Worm (Caenorhabditis elegans) whole organism, L2 larva: Measurements from ENCODE around the gene T11F9.22.

ENCODE experiments used
- C34F6.9 ChIP-seq: fragments of 150-350 bp; optimal IDR thresholded peaks from 2 replicates; lab custom pipeline; 2014; ENCODE audit warnings: missing biosample characterization, missing genetic modification characterization
- F13H6.1 ChIP-seq: sonication (generic microtip); optimal IDR thresholded peaks from 2 replicates; lab custom pipeline; 2016; ENCODE audit warnings: missing genetic modification characterization, missing compliant biosample characterization
- R02D3.7 ChIP-seq: fragments of 150-350 bp; optimal IDR thresholded peaks from 2 replicates; lab custom pipeline; 2014; ENCODE audit warnings: missing biosample characterization, missing genetic modification characterization
- Y55F3AM.14 ChIP-seq: fragments of 200-800 bp; sonication (Bioruptor generic); optimal IDR thresholded peaks from 2 replicates; lab custom pipeline; 2018; ENCODE audit warnings: mild to moderate bottlenecking, missing genetic modification characterization, missing compliant biosample characterization
- ZK546.5 ChIP-seq: sonication (generic microtip); optimal IDR thresholded peaks from 2 replicates; lab custom pipeline; 2017; ENCODE audit warnings: missing biosample characterization, missing genetic modification characterization
- aly-2 ChIP-seq: fragments of 150-350 bp; optimal IDR thresholded peaks from 2 replicates; lab custom pipeline; 2014; ENCODE audit warnings: missing biosample characterization, missing genetic modification characterization
- ama-1 ChIP-seq: fragments of 150-350 bp; optimal IDR thresholded peaks from 2 replicates; lab custom pipeline; 2018; ENCODE audit warnings: inconsistent platforms
- blmp-1 ChIP-seq: sonication (generic microtip); optimal IDR thresholded peaks from 2 replicates; lab custom pipeline; 2017; ENCODE audit warnings: missing genetic modification characterization, mild to moderate bottlenecking, missing compliant biosample characterization, antibody characterized with exemption, moderate library complexity; ENCODE audit not compliant: insufficient read depth
- ceh-16 ChIP-seq: fragments of 150-350 bp; optimal IDR thresholded peaks from 2 replicates; lab custom pipeline; 2014; ENCODE audit warnings: missing biosample characterization, missing genetic modification characterization
- crh-2 ChIP-seq: sonication (generic microtip); optimal IDR thresholded peaks from 2 replicates; lab custom pipeline; 2017; ENCODE audit warnings: missing biosample characterization, missing genetic modification characterization
- dmd-4 ChIP-seq: sonication (generic microtip); optimal IDR thresholded peaks from 2 replicates; lab custom pipeline; 2017; ENCODE audit warnings: missing biosample characterization, missing genetic modification characterization
- elt-1 ChIP-seq: fragments of 150-350 bp; optimal IDR thresholded peaks from 2 replicates; lab custom pipeline; 2014; ENCODE audit warnings: missing biosample characterization, missing genetic modification characterization
- elt-3 ChIP-seq: sonication (generic microtip); optimal IDR thresholded peaks from 2 replicates; lab custom pipeline; 2017; ENCODE audit warnings: missing biosample characterization, missing genetic modification characterization
- fos-1 ChIP-seq: fragments of 150-350 bp; optimal IDR thresholded peaks from 2 replicates; lab custom pipeline; 2014; ENCODE audit warnings: missing biosample characterization, missing genetic modification characterization
- gmeb-1 ChIP-seq: fragments of 150-350 bp; optimal IDR thresholded peaks from 2 replicates; lab custom pipeline; 2014; ENCODE audit warnings: missing biosample characterization, missing genetic modification characterization
- lin-13 ChIP-seq: fragments of 150-350 bp; optimal IDR thresholded peaks from 2 replicates; lab custom pipeline; 2014; ENCODE audit warnings: missing biosample characterization, missing genetic modification reagents, missing genetic modification characterization
- lin-39 ChIP-seq: fragments of 150-350 bp; optimal IDR thresholded peaks from 2 replicates; lab custom pipeline; 2014; ENCODE audit warnings: missing biosample characterization, missing genetic modification reagents, missing genetic modification characterization
- lsy-2 ChIP-seq, 2 experiments: fragments of 150-350 bp in 1 of 2; sonication (generic microtip) in 1 of 2; optimal IDR thresholded peaks; 2 replicates each; lab custom pipeline; 2014 to 2017; ENCODE audit warnings: missing biosample characterization in 2 of 2, missing genetic modification characterization in 2 of 2
- mab-5 ChIP-seq: fragments of 150-350 bp; optimal IDR thresholded peaks from 2 replicates; lab custom pipeline; 2014; ENCODE audit warnings: missing biosample characterization, missing genetic modification characterization
- mbf-1 ChIP-seq: sonication (generic microtip); optimal IDR thresholded peaks from 2 replicates; lab custom pipeline; 2017; ENCODE audit warnings: missing biosample characterization, missing genetic modification characterization
- nhr-10 ChIP-seq: sonication (generic microtip); optimal IDR thresholded peaks from 2 replicates; lab custom pipeline; 2017; ENCODE audit warnings: missing biosample characterization, missing genetic modification characterization
- nhr-11 ChIP-seq: fragments of 150-350 bp; optimal IDR thresholded peaks from 2 replicates; lab custom pipeline; 2014; ENCODE audit warnings: missing biosample characterization, missing genetic modification characterization
- nhr-12 ChIP-seq: fragments of 150-350 bp; optimal IDR thresholded peaks from 2 replicates; lab custom pipeline; 2014; ENCODE audit warnings: missing biosample characterization, missing genetic modification characterization
- nhr-129 ChIP-seq: fragments of 150-350 bp; optimal IDR thresholded peaks from 2 replicates; lab custom pipeline; 2014; ENCODE audit warnings: missing biosample characterization, missing genetic modification characterization
- nhr-23 ChIP-seq: fragments of 150-350 bp; optimal IDR thresholded peaks from 2 replicates; lab custom pipeline; 2014; ENCODE audit warnings: missing biosample characterization, missing genetic modification reagents, missing genetic modification characterization
- nhr-237 ChIP-seq: fragments of 150-350 bp; optimal IDR thresholded peaks from 2 replicates; lab custom pipeline; 2014; ENCODE audit warnings: missing biosample characterization, missing genetic modification characterization
- nhr-25 ChIP-seq: fragments of 150-350 bp; sonication (generic microtip); optimal IDR thresholded peaks from 3 replicates; lab custom pipeline; 2014; ENCODE audit warnings: missing biosample characterization, missing genetic modification characterization
- nhr-6 ChIP-seq: fragments of 150-350 bp; optimal IDR thresholded peaks from 2 replicates; lab custom pipeline; 2014; ENCODE audit warnings: missing biosample characterization, missing genetic modification characterization
- nhr-77 ChIP-seq: fragments of 150-350 bp; optimal IDR thresholded peaks from 2 replicates; lab custom pipeline; 2014; ENCODE audit warnings: missing biosample characterization, missing genetic modification characterization
- peb-1 ChIP-seq: fragments of 150-350 bp; optimal IDR thresholded peaks from 2 replicates; lab custom pipeline; 2014; ENCODE audit warnings: missing biosample characterization, missing genetic modification characterization
- sma-3 ChIP-seq: sonication (generic microtip); optimal IDR thresholded peaks from 2 replicates; lab custom pipeline; 2016; ENCODE audit warnings: missing genetic modification reagents, missing genetic modification characterization, missing compliant biosample characterization
- sma-9 ChIP-seq, 2 experiments: fragments of 150-350 bp in 1 of 2; sonication (generic microtip) in 1 of 2; optimal IDR thresholded peaks; 2 replicates each; lab custom pipeline; 2014 to 2016; ENCODE audit warnings: missing genetic modification characterization in 2 of 2, mild to moderate bottlenecking in 1 of 2, missing biosample characterization in 1 of 2, missing compliant biosample characterization in 1 of 2, missing genetic modification reagents in 1 of 2, moderate library complexity in 1 of 2
- snpc-4 ChIP-seq: fragments of 150-350 bp; optimal IDR thresholded peaks from 2 replicates; lab custom pipeline; 2014; ENCODE audit warnings: missing biosample characterization, missing genetic modification characterization
- unc-39 ChIP-seq: fragments of 150-350 bp; optimal IDR thresholded peaks from 2 replicates; lab custom pipeline; 2014; ENCODE audit warnings: missing biosample characterization, missing genetic modification characterization
- unc-55 ChIP-seq: fragments of 150-350 bp; sonication (generic microtip); optimal IDR thresholded peaks from 3 replicates; lab custom pipeline; 2014; ENCODE audit warnings: missing biosample characterization, missing genetic modification reagents, missing genetic modification characterization
- zag-1 ChIP-seq: fragments of 150-350 bp; optimal IDR thresholded peaks from 2 replicates; lab custom pipeline; 2014; ENCODE audit warnings: missing biosample characterization, missing genetic modification characterization
- ztf-1 ChIP-seq: fragments of 200-800 bp; sonication (Bioruptor generic); conservative IDR thresholded peaks from 2 replicates; pipeline ENCODE4 v1.3.6; 2022; ENCODE audit warnings: missing genetic modification characterization, missing compliant biosample characterization
- ztf-11 ChIP-seq: sonication (generic microtip); optimal IDR thresholded peaks from 2 replicates; lab custom pipeline; 2017; ENCODE audit warnings: missing biosample characterization, missing genetic modification characterization

T11F9.22 gene

DNA sequence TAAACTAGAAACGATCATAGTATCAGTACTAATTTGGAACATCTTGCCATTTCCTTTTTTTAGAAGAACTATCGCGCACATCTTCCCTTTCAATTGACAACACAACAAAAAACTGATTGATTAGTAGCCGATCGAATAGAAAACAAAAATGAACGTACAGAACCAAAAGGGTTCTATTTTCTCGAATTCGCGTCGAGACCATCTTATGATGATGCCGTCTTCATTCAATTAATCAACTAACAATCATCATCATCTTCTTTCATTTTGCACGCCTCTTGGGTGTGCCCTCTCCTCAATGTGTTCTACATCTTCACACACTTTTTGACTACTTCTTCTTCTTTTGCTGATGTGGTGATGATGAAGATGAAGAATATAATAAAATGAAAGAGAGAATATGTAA is 20.3 kb downstream of the T11F9.22 start:
- TF ChIP-seq nhr-10 (no peak), unc-39 (no peak), nhr-77 (tag; lab: Kevin White, UChicago) (no peak), Y55F3AM.14 (GFP tag; lab: Kevin White, UChicago) (no peak), F13H6.1 (tag; lab: Kevin White, UChicago) (no peak), lin-39 (no peak), aly-2 (no peak), nhr-23 (no peak), sma-9 (GFP tag; optimal IDR thresholded peaks at IDR 0.05; lab: Kevin White, UChicago) (peak; percentile 14), sma-9 (tag; optimal IDR thresholded peaks at IDR 0.05; lab: Kevin White, UChicago) (no peak), zag-1 (tag; lab: Kevin White, UChicago) (no peak), sma-3 (GFP tag; lab: Kevin White, UChicago) (peak; percentile 30), dmd-4 (tag; lab: Kevin White, UChicago) (no peak), crh-2 (tag; lab: Kevin White, UChicago) (no peak), blmp-1 (tag; lab: Kevin White, UChicago) (peak; percentile 48), peb-1 (no peak), mbf-1 (tag; lab: Kevin White, UChicago) (no peak), nhr-12 (tag; lab: Kevin White, UChicago) (no peak), elt-1 (tag; lab: Kevin White, UChicago) (no peak), R02D3.7 (tag; lab: Kevin White, UChicago) (no peak), nhr-129 (no peak), fos-1 (tag; lab: Kevin White, UChicago) (peak; percentile 0), nhr-237 (tag; lab: Kevin White, UChicago) (no peak), ama-1 (lab: Kevin White, UChicago) (no peak), elt-3 (no peak), lsy-2 (tag; optimal IDR thresholded peaks at IDR 0.05; lab: Kevin White, UChicago) (no peak), nhr-6 (tag; lab: Kevin White, UChicago) (no peak), gmeb-1 (tag; lab: Kevin White, UChicago) (no peak), ztf-11 (no peak), unc-55 (GFP tag; lab: Kevin White, UChicago) (no peak)

DNA sequence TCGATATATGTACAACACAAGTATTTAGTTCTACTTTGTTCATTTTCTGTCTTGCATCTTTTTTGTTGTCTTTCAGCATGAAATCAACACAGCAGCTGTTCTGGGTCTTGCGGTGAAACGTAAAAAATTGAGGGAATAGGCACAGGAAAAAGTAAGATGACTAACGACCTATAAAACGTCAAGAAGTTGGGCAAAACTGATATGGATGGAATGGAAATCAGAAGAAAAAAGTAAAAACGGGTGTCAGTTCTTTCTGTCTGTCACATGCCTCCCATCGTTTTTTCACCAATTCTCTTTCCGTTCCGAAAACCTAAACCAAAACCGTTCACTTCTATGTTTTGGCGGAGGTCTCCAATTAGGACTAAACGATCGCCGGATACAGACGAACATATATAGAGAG is 21.5 kb downstream of the T11F9.22 start:
- TF ChIP-seq nhr-129 (no peak), mab-5 (tag; lab: Kevin White, UChicago) (no peak), fos-1 (tag; lab: Kevin White, UChicago) (no peak), nhr-25 (no peak), C34F6.9 (tag; lab: Kevin White, UChicago) (no peak), gmeb-1 (tag; lab: Kevin White, UChicago) (no peak), lin-13 (GFP tag; lab: Kevin White, UChicago) (no peak), elt-3 (no peak), elt-1 (tag; lab: Kevin White, UChicago) (no peak), nhr-237 (tag; lab: Kevin White, UChicago) (no peak), ztf-1 (GFP tag; lab: Robert Waterston, UW) (no peak)
- TF ChIP-seq, all 48 proteins: peak for 0

DNA sequence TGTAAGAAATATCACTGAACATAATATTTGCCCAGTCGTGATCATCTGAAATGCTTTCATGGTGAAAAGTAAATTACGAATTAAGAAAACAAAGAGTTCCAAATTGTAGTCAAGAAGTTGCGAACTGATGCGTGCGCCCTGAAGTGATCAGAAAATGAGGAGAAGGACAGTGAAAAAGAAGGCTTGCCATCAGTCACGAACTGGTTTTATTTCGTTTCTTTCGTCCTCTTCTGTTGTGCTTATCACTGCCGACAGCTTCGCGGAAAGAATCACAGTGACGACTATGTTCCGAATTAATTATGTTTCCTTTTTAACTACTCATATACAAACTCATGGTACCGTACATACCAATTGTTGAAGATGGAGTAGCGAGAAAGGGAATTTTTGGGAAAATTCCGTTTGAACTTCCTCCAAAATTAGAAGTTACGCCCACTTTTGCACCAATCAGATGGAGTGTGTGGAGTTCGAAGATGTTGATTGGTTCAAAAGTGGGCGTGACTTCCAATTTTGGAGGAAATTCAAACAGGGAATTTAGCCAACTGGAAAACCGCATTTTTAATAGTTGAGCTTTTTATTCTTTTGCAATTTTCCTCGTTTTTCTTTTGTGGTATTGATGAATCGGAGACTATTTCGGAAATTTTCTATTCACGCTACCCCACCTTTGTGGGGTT is 23.7 kb downstream of the T11F9.22 start, which contains the start of gene C55A6.12:
C55A6.12 (minus strand) TSS at position 51 of the 671 bp plus-strand sequence.
- no peak for TF ChIP-seq snpc-4
- TF ChIP-seq nhr-23 = no peak
- peak; percentile 10 for TF ChIP-seq gmeb-1 (tag; lab: Kevin White, UChicago)
- no peak for TF ChIP-seq nhr-237 (tag; lab: Kevin White, UChicago)
- no peak for TF ChIP-seq ZK546.5 (tag; lab: Kevin White, UChicago)
- no peak for TF ChIP-seq nhr-6 (tag; lab: Kevin White, UChicago)
- no peak for TF ChIP-seq ceh-16 (tag; lab: Kevin White, UChicago)
- TF ChIP-seq nhr-11 (tag; lab: Kevin White, UChicago) = no peak
